Worm (Caenorhabditis elegans) whole organism, late embryonic: ENCODE results near the gene C54C6.4.

ENCODE experiments used
- K09A11.1 ChIP-seq: sonication (generic microtip); optimal IDR thresholded peaks from 2 replicates; lab custom pipeline; 2017; ENCODE audit warnings: antibody characterized with exemption, mild to moderate bottlenecking, missing genetic modification characterization, missing compliant biosample characterization; ENCODE audit not compliant: insufficient read depth
- ceh-31 ChIP-seq: sonication (generic microtip); optimal IDR thresholded peaks from 2 replicates; lab custom pipeline; 2016; ENCODE audit warnings: missing genetic modification characterization, missing compliant biosample characterization
- elt-2 ChIP-seq: sonication (generic microtip); optimal IDR thresholded peaks from 2 replicates; lab custom pipeline; 2016; ENCODE audit warnings: missing genetic modification reagents, missing genetic modification characterization, missing compliant biosample characterization
- hlh-13 ChIP-seq: fragments of 200-800 bp; sonication (Bioruptor generic); optimal IDR thresholded peaks from 2 replicates; lab custom pipeline; 2018; ENCODE audit warnings: mild to moderate bottlenecking, missing genetic modification characterization, missing compliant biosample characterization
- lin-11 ChIP-seq: fragments of 200-800 bp; sonication (Bioruptor generic); optimal IDR thresholded peaks from 2 replicates; lab custom pipeline; 2018; ENCODE audit warnings: mild to moderate bottlenecking, missing genetic modification characterization, missing compliant biosample characterization
- nfya-1 ChIP-seq: sonication (generic microtip); optimal IDR thresholded peaks from 2 replicates; lab custom pipeline; 2017; ENCODE audit warnings: missing genetic modification characterization, mild to moderate bottlenecking, missing compliant biosample characterization, antibody characterized with exemption, moderate library complexity
- unc-42 ChIP-seq: sonication (generic microtip); optimal IDR thresholded peaks from 2 replicates; lab custom pipeline; 2016; ENCODE audit warnings: missing genotype, missing genetic modification characterization, missing compliant biosample characterization
- zip-5 ChIP-seq: sonication (generic microtip); optimal IDR thresholded peaks from 2 replicates; lab custom pipeline; 2016; ENCODE audit warnings: missing genetic modification characterization, missing compliant biosample characterization

DNA sequence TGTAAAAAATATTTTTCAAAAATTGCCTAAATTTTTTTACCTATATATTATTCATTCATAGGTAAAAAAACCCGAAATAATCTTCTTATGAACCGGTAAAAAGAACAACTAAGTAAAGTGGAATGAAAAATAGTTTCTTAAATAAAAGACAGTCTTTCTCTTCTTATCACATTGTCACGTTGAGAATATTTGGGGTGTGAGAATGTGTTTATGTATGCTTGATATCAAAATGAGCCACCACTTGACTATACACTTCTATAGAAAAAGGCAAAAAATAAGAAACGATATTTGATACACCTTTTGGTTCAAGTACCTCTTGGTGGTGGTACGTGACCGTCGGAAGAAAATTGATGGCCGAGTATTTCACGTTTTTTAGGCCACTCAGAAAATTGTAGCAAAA lies 33.9 kb upstream of the C54C6.4 start, which contains the start of gene hmit-1.3:
- TF ChIP-seq zip-5 (tag; lab: Kevin White, UChicago) (no peak), elt-2 (tag; lab: Kevin White, UChicago) (no peak), unc-42 (tag; lab: Kevin White, UChicago) (no peak), nfya-1 (tag; lab: Kevin White, UChicago) (no peak), K09A11.1 (tag; lab: Kevin White, UChicago) (no peak), hlh-13 (GFP tag; lab: Kevin White, UChicago) (no peak), ceh-31 (no peak), lin-11 (tag; lab: Kevin White, UChicago) (no peak)
